Fruit fly (Drosophila melanogaster) whole organism, wandering third instar larva: ENCODE data around the gene pit.

Experiments used
- jim ChIP-seq: fragments of 175-275, 200-325 bp; sonication (Bioruptor generic); optimal IDR thresholded peaks from 2 replicates; lab custom pipeline; 2016; ENCODE audit warnings: missing biosample characterization, mild to moderate bottlenecking, missing genetic modification characterization
- pan ChIP-seq: fragments of >200 bp; optimal IDR thresholded peaks from 2 replicates; lab custom pipeline; 2017
- psq ChIP-seq: fragments of 200-800 bp; sonication (Bioruptor generic); optimal IDR thresholded peaks from 3 replicates; lab custom pipeline; 2017; ENCODE audit warnings: missing biosample characterization, mild to moderate bottlenecking, missing genetic modification characterization, moderate library complexity
- sage ChIP-seq: fragments of 200-800 bp; sonication (Bioruptor generic); optimal IDR thresholded peaks from 2 replicates; lab custom pipeline; 2016; ENCODE audit warnings: missing biosample characterization, mild to moderate bottlenecking, missing genetic modification characterization
- usp ChIP-seq: fragments of >200 bp; optimal IDR thresholded peaks from 2 replicates; lab custom pipeline; 2017; ENCODE audit warnings: missing biosample characterization, missing genetic modification characterization

DNA sequence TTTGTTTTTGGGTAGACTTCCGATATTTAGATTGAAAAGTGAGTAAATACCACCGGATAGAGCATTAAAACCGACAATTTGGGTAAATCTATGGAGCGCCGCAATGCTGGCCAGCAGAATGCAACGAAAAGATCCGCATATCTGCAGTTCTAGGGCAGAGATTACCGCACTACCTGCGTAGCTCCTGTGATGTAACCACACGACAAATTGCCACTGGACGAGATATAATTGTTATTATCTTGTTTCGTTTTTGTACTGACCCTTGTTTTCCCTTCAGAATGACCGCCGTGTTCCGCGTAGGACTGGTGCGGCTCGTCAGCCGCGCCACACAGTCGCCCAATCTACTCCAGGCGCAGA, 6.4 kb upstream of the pit start:
- TF ChIP-seq psq (GFP tag; lab: Kevin White, UChicago): no peak
- TF ChIP-seq usp: no peak
- no peak for TF ChIP-seq pan (lab: Kevin White, UChicago)
- TF ChIP-seq sage (GFP tag; lab: Kevin White, UChicago): no peak
- TF ChIP-seq jim (GFP tag; lab: Kevin White, UChicago): no peak
